Worm (Caenorhabditis elegans) whole organism, late embryonic: ENCODE results near the gene gst-12.

Experiments
- C38D4.7 ChIP-seq: fragments of 200-800 bp; sonication (Bioruptor generic); optimal IDR thresholded peaks from 2 replicates; lab custom pipeline; 2018; ENCODE audit warnings: mild to moderate bottlenecking, missing genetic modification characterization, moderate library complexity, missing compliant biosample characterization
- F13H6.1 ChIP-seq: sonication (generic microtip); optimal IDR thresholded peaks from 2 replicates; lab custom pipeline; 2016; ENCODE audit warnings: missing genetic modification characterization, missing compliant biosample characterization
- Y22D7AL.16 ChIP-seq: sonication (generic microtip); optimal IDR thresholded peaks from 2 replicates; lab custom pipeline; 2016; ENCODE audit warnings: missing genetic modification characterization, missing compliant biosample characterization
- ahr-1 ChIP-seq: sonication (generic microtip); optimal IDR thresholded peaks from 2 replicates; lab custom pipeline; 2016; ENCODE audit warnings: missing genetic modification characterization, missing compliant biosample characterization
- ceh-14 ChIP-seq: sonication (generic microtip); optimal IDR thresholded peaks from 2 replicates; lab custom pipeline; 2016; ENCODE audit warnings: missing genotype, missing genetic modification characterization, missing compliant biosample characterization
- ceh-18 ChIP-seq: sonication (generic microtip); optimal IDR thresholded peaks from 2 replicates; lab custom pipeline; 2016; ENCODE audit warnings: missing genetic modification characterization, missing compliant biosample characterization
- ceh-19 ChIP-seq: fragments of 200-800 bp; sonication (Bioruptor generic); optimal IDR thresholded peaks from 2 replicates; lab custom pipeline; 2018; ENCODE audit warnings: mild to moderate bottlenecking, missing genetic modification characterization, missing compliant biosample characterization
- ceh-2 ChIP-seq: sonication (generic microtip); optimal IDR thresholded peaks from 2 replicates; lab custom pipeline; 2016; ENCODE audit warnings: missing genotype, missing genetic modification characterization, missing compliant biosample characterization
- ceh-22 ChIP-seq: sonication (generic microtip); optimal IDR thresholded peaks from 2 replicates; lab custom pipeline; 2017; ENCODE audit warnings: missing biosample characterization, missing genetic modification characterization
- ceh-30 ChIP-seq: fragments of 150-350 bp; optimal IDR thresholded peaks from 2 replicates; lab custom pipeline; 2014; ENCODE audit warnings: missing biosample characterization, missing genetic modification characterization
- ceh-31 ChIP-seq: sonication (generic microtip); optimal IDR thresholded peaks from 2 replicates; lab custom pipeline; 2016; ENCODE audit warnings: missing genetic modification characterization, missing compliant biosample characterization
- ceh-34 ChIP-seq: sonication (generic microtip); optimal IDR thresholded peaks from 2 replicates; lab custom pipeline; 2016; ENCODE audit warnings: mild to moderate bottlenecking, missing genetic modification characterization, missing compliant biosample characterization
- ceh-45 ChIP-seq: fragments of 200-800 bp; sonication (Bioruptor generic); IDR thresholded peaks from 2 replicates; pipeline ENCODE4 v1.3.6; 2022; ENCODE audit warnings: missing genetic modification reagents, missing genetic modification characterization, missing compliant biosample characterization
- ceh-48 ChIP-seq: sonication (generic microtip); optimal IDR thresholded peaks from 2 replicates; lab custom pipeline; 2016; ENCODE audit warnings: missing genetic modification characterization, inconsistent platforms, missing compliant biosample characterization
- ceh-9 ChIP-seq: sonication (generic microtip); optimal IDR thresholded peaks from 2 replicates; lab custom pipeline; 2016; ENCODE audit warnings: mild to moderate bottlenecking, missing genetic modification characterization, inconsistent platforms, missing compliant biosample characterization
- che-1 ChIP-seq: sonication (generic microtip); optimal IDR thresholded peaks from 2 replicates; lab custom pipeline; 2016; ENCODE audit warnings: mild to moderate bottlenecking, missing genetic modification characterization, missing compliant biosample characterization
- elt-4 ChIP-seq: sonication (generic microtip); optimal IDR thresholded peaks from 2 replicates; lab custom pipeline; 2016; ENCODE audit warnings: missing genetic modification characterization, missing compliant biosample characterization
- fkh-6 ChIP-seq: sonication (generic microtip); optimal IDR thresholded peaks from 2 replicates; lab custom pipeline; 2016; ENCODE audit warnings: missing genetic modification characterization, missing compliant biosample characterization
- hlh-13 ChIP-seq: fragments of 200-800 bp; sonication (Bioruptor generic); optimal IDR thresholded peaks from 2 replicates; lab custom pipeline; 2018; ENCODE audit warnings: mild to moderate bottlenecking, missing genetic modification characterization, missing compliant biosample characterization
- hlh-30 ChIP-seq: sonication (generic microtip); optimal IDR thresholded peaks from 2 replicates; lab custom pipeline; 2017; ENCODE audit warnings: antibody characterized with exemption, missing genetic modification characterization, missing compliant biosample characterization; ENCODE audit not compliant: insufficient read depth
- madf-2 ChIP-seq: sonication (generic microtip); optimal IDR thresholded peaks from 2 replicates; lab custom pipeline; 2017; ENCODE audit warnings: missing genetic modification characterization, missing compliant biosample characterization
- mec-3 ChIP-seq: sonication (generic microtip); optimal IDR thresholded peaks from 2 replicates; lab custom pipeline; 2016; ENCODE audit warnings: borderline replicate concordance, missing genetic modification characterization, missing compliant biosample characterization
- nfya-1 ChIP-seq: sonication (generic microtip); optimal IDR thresholded peaks from 2 replicates; lab custom pipeline; 2017; ENCODE audit warnings: missing genetic modification characterization, mild to moderate bottlenecking, missing compliant biosample characterization, antibody characterized with exemption, moderate library complexity
- npax-4 ChIP-seq: sonication (generic microtip); optimal IDR thresholded peaks from 2 replicates; lab custom pipeline; 2016; ENCODE audit warnings: missing genetic modification characterization, missing compliant biosample characterization
- pag-3 ChIP-seq: sonication (generic microtip); optimal IDR thresholded peaks from 2 replicates; lab custom pipeline; 2016; ENCODE audit warnings: missing compliant biosample characterization, missing genetic modification characterization, borderline replicate concordance
- pat-9 ChIP-seq: fragments of 200-800 bp; sonication (Bioruptor generic); optimal IDR thresholded peaks from 2 replicates; lab custom pipeline; 2018; ENCODE audit warnings: mild to moderate bottlenecking, missing genetic modification characterization, moderate library complexity, missing compliant biosample characterization
- pha-4 ChIP-seq: fragments of 150-350 bp; optimal IDR thresholded peaks from 2 replicates; lab custom pipeline; 2018; ENCODE audit warnings: missing biosample characterization, missing genetic modification reagents, missing genetic modification characterization
- pros-1 ChIP-seq: fragments of 150-350 bp; optimal IDR thresholded peaks from 2 replicates; lab custom pipeline; 2014; ENCODE audit warnings: missing biosample characterization, missing genetic modification reagents, missing genetic modification characterization
- sox-2 ChIP-seq: fragments of 200-800 bp; sonication (Bioruptor generic); IDR thresholded peaks from 2 replicates; pipeline ENCODE4 v1.3.6; 2022; ENCODE audit warnings: missing genetic modification reagents, missing genetic modification characterization, missing compliant biosample characterization
- sox-4 ChIP-seq: sonication (generic microtip); optimal IDR thresholded peaks from 2 replicates; lab custom pipeline; 2017; ENCODE audit warnings: mild to moderate bottlenecking, missing genetic modification characterization, inconsistent platforms, missing compliant biosample characterization
- tbx-2 ChIP-seq: sonication (generic microtip); optimal IDR thresholded peaks from 2 replicates; lab custom pipeline; 2016; ENCODE audit warnings: missing genetic modification characterization, missing compliant biosample characterization
- unc-3 ChIP-seq, 2 experiments: fragments of 200-800 bp in 1 of 2; sonication (Bioruptor generic) in 1 of 2; sonication (generic microtip) in 1 of 2; conservative IDR thresholded peaks in 1 of 2; optimal IDR thresholded peaks in 1 of 2; 2 replicates each; pipeline versions ENCODE4 v1.3.6 to Lab custom; 2016 to 2022; ENCODE audit warnings: missing compliant biosample characterization in 2 of 2, missing genetic modification characterization in 2 of 2, missing genetic modification reagents in 1 of 2
- unc-42 ChIP-seq: sonication (generic microtip); optimal IDR thresholded peaks from 2 replicates; lab custom pipeline; 2016; ENCODE audit warnings: missing genotype, missing genetic modification characterization, missing compliant biosample characterization
- unc-55 ChIP-seq: sonication (generic microtip); optimal IDR thresholded peaks from 2 replicates; lab custom pipeline; 2017; ENCODE audit warnings: missing biosample characterization, missing genetic modification reagents, missing genetic modification characterization
- zip-5 ChIP-seq: sonication (generic microtip); optimal IDR thresholded peaks from 2 replicates; lab custom pipeline; 2016; ENCODE audit warnings: missing genetic modification characterization, missing compliant biosample characterization

The gst-12 gene

ce11 chrII:13575018-13575948 lies 42.6 kb downstream of the gst-12 start, which contains the start of the genes mrpl-37 and lin-38:
TSS of gene mrpl-37 (minus strand) at chrII:13575068.
TSS of gene lin-38 (plus strand) at chrII:13575925.
- no peak for TF ChIP-seq ceh-2 (tag; lab: Kevin White, UChicago)
- peak; percentile 69 for TF ChIP-seq ceh-48 (tag; lab: Kevin White, UChicago)
- no peak for TF ChIP-seq ceh-22
- TF ChIP-seq nfya-1 (tag; lab: Kevin White, UChicago), result peak; percentile 67
- TF ChIP-seq unc-42, result peak; percentile 75
- TF ChIP-seq mec-3 (tag; lab: Kevin White, UChicago), result no peak
- TF ChIP-seq unc-3 (GFP tag; conservative IDR thresholded peaks at IDR 0.05; lab: Robert Waterston, UW), result no peak
- peak; percentile 3 for TF ChIP-seq unc-3 (tag; optimal IDR thresholded peaks at IDR 0.05; lab: Kevin White, UChicago)
- TF ChIP-seq hlh-13 (GFP tag; lab: Kevin White, UChicago), result no peak
- no peak for TF ChIP-seq pag-3 (tag; lab: Kevin White, UChicago)
- TF ChIP-seq tbx-2 (tag; lab: Kevin White, UChicago), result peak; percentile 50
- peak; percentile 70 for TF ChIP-seq ceh-31 (tag; lab: Kevin White, UChicago)
- TF ChIP-seq pros-1 (tag; lab: Kevin White, UChicago), result peak; percentile 16
- TF ChIP-seq F13H6.1, result no peak
- TF ChIP-seq ceh-34 (tag; lab: Kevin White, UChicago), result peak; percentile 52
- peak; percentile 62 for TF ChIP-seq hlh-30
- TF ChIP-seq ceh-18 (tag; lab: Kevin White, UChicago), result peak; percentile 33
- TF ChIP-seq Y22D7AL.16 (tag; lab: Kevin White, UChicago), result no peak
- TF ChIP-seq ceh-45 (GFP tag; lab: Robert Waterston, UW), result no peak
- TF ChIP-seq sox-2 (GFP tag; lab: Robert Waterston, UW), result no peak
- TF ChIP-seq unc-55, result no peak

ce11 chrII:13574395-13574794 lies 43.5 kb downstream of the gst-12 start:
- TF ChIP-seq ceh-19, result no peak
- TF ChIP-seq ceh-9, result no peak
- no peak for TF ChIP-seq pat-9 (tag; lab: Kevin White, UChicago)
- TF ChIP-seq unc-55, result no peak
- no peak for TF ChIP-seq hlh-30
- no peak for TF ChIP-seq ahr-1
- TF ChIP-seq elt-4, result no peak
- TF ChIP-seq fkh-6 (tag; lab: Kevin White, UChicago), result no peak
- TF ChIP-seq nfya-1 (tag; lab: Kevin White, UChicago), result no peak
- no peak for TF ChIP-seq C38D4.7 (GFP tag; lab: Kevin White, UChicago)
- TF ChIP-seq ceh-14, result no peak
- no peak for TF ChIP-seq tbx-2 (tag; lab: Kevin White, UChicago)

ce11 chrII:13567871-13568270 lies 50.0 kb downstream of the gst-12 start, which contains the start of gene Y48E1B.3:
TSS of gene Y48E1B.3 (minus strand) at chrII:13567971.
- no peak for TF ChIP-seq madf-2 (tag; lab: Kevin White, UChicago)
- TF ChIP-seq sox-4, result no peak
- TF ChIP-seq zip-5 (tag; lab: Kevin White, UChicago), result no peak
- no peak for TF ChIP-seq ceh-45 (GFP tag; lab: Robert Waterston, UW)
- no peak for TF ChIP-seq ceh-30
- no peak for TF ChIP-seq npax-4 (tag; lab: Kevin White, UChicago)
- TF ChIP-seq pha-4, result no peak
- TF ChIP-seq mec-3 (tag; lab: Kevin White, UChicago), result no peak
- no peak for TF ChIP-seq che-1
